Fruit fly (Drosophila melanogaster) whole organism, embryonic: ENCODE data around the gene CG2129.

Source experiments
- Bgb ChIP-seq: fragments of 200-800 bp; sonication (Bioruptor generic); IDR thresholded peaks from 2 replicates; pipeline ENCODE4 v1.3.6; 2022; ENCODE audit warnings: missing biosample characterization, missing genetic modification characterization; ENCODE audit not compliant: partially characterized antibody
- C15 ChIP-seq: fragments of 200-800 bp; sonication (Bioruptor generic); IDR thresholded peaks from 3 replicates; pipeline ENCODE4 v1.3.6; 2022; ENCODE audit warnings: missing biosample characterization, missing genetic modification characterization
- CG11398 ChIP-seq: fragments of 200-800 bp; sonication (Bioruptor generic); optimal IDR thresholded peaks from 2 replicates; lab custom pipeline; 2016; ENCODE audit warnings: missing biosample characterization, missing genetic modification characterization
- CG11504 ChIP-seq: fragments of 200-800 bp; sonication (Bioruptor generic); optimal IDR thresholded peaks from 3 replicates; lab custom pipeline; 2019; ENCODE audit warnings: missing biosample characterization, mild to moderate bottlenecking, missing genetic modification characterization, moderate library complexity
- CG12659 ChIP-seq: fragments of 200-800 bp; sonication (Bioruptor generic); optimal IDR thresholded peaks from 3 replicates; lab custom pipeline; 2017; ENCODE audit warnings: mild to moderate bottlenecking, missing biosample characterization, missing genetic modification reagents, missing genetic modification characterization
- CG15269 ChIP-seq: fragments of 200-800 bp; sonication (Bioruptor generic); optimal IDR thresholded peaks from 2 replicates; lab custom pipeline; 2018; ENCODE audit warnings: missing biosample characterization, mild to moderate bottlenecking, missing genetic modification characterization, moderate library complexity
- CG15601 ChIP-seq: fragments of 200-800 bp; sonication (Bioruptor generic); optimal IDR thresholded peaks from 3 replicates; lab custom pipeline; 2019; ENCODE audit warnings: missing biosample characterization, mild to moderate bottlenecking, missing genetic modification characterization, moderate library complexity
- CG1792 ChIP-seq: fragments of 200-800 bp; sonication (Bioruptor generic); optimal IDR thresholded peaks from 2 replicates; lab custom pipeline; 2016; ENCODE audit warnings: missing biosample characterization, missing genetic modification characterization
- CG31441 ChIP-seq: fragments of 200-800 bp; sonication (Bioruptor generic); IDR thresholded peaks from 2 replicates; pipeline ENCODE4 v1.3.6; 2022; ENCODE audit warnings: missing biosample characterization, missing genetic modification characterization
- CG32767 ChIP-seq: fragments of 200-800 bp; sonication (Bioruptor generic); IDR thresholded peaks from 2 replicates; pipeline ENCODE4 v1.3.6; 2022; ENCODE audit warnings: missing biosample characterization, missing genetic modification characterization
- CG32772 ChIP-seq: fragments of 200-800 bp; sonication (Bioruptor generic); IDR thresholded peaks from 2 replicates; pipeline ENCODE4 v1.3.6; 2022; ENCODE audit warnings: missing biosample characterization, missing genetic modification characterization
- CG34224 ChIP-seq: fragments of 200-800 bp; sonication (Bioruptor generic); IDR thresholded peaks from 3 replicates; pipeline ENCODE4 v1.3.6; 2022; ENCODE audit warnings: missing biosample characterization, missing genetic modification characterization; ENCODE audit not compliant: partially characterized antibody
- CG34422 ChIP-seq: fragments of 200-800 bp; sonication (Bioruptor generic); IDR thresholded peaks from 3 replicates; pipeline ENCODE4 v1.3.6; 2022; ENCODE audit warnings: missing biosample characterization, missing genetic modification characterization
- CG42726 ChIP-seq: fragments of 200-800 bp; sonication (Bioruptor generic); IDR thresholded peaks from 2 replicates; pipeline ENCODE4 v1.3.6; 2022; ENCODE audit warnings: missing biosample characterization, missing genetic modification characterization; ENCODE audit not compliant: partially characterized antibody
- CG7745 ChIP-seq: fragments of 200-800 bp; sonication (Bioruptor generic); optimal IDR thresholded peaks from 2 replicates; lab custom pipeline; 2018; ENCODE audit warnings: missing biosample characterization, mild to moderate bottlenecking, missing genetic modification characterization, moderate library complexity
- CG9727 ChIP-seq: fragments of 200-800 bp; sonication (Bioruptor generic); optimal IDR thresholded peaks from 3 replicates; lab custom pipeline; 2017; ENCODE audit warnings: missing biosample characterization, mild to moderate bottlenecking, missing genetic modification characterization
- CTCF ChIP-seq: fragments of 200-800 bp; sonication (Bioruptor generic); optimal IDR thresholded peaks from 2 replicates; lab custom pipeline; 2017; ENCODE audit warnings: missing biosample characterization, mild to moderate bottlenecking, missing genetic modification characterization, moderate library complexity
- CkIIα-i1 ChIP-seq: fragments of 200-800 bp; sonication (Bioruptor generic); IDR thresholded peaks from 2 replicates; pipeline ENCODE4 v1.3.6; 2022; ENCODE audit warnings: missing biosample characterization, missing genetic modification characterization
- Deaf1 ChIP-seq: fragments of 200-800 bp; optimal IDR thresholded peaks from 3 replicates; lab custom pipeline; 2019; ENCODE audit warnings: missing biosample characterization, mild to moderate bottlenecking, missing genetic modification characterization, moderate library complexity
- Dfd ChIP-seq, 2 experiments: fragments of >200 bp; optimal IDR thresholded peaks; 2 replicates each; lab custom pipeline; 2017; ENCODE audit warnings: missing biosample characterization in 2 of 2, missing genetic modification characterization in 2 of 2
- H2.0 ChIP-seq: fragments of 200-800 bp; sonication (Bioruptor generic); IDR thresholded peaks from 2 replicates; pipeline ENCODE4 v1.3.6; 2022; ENCODE audit warnings: missing biosample characterization, missing genetic modification characterization
- HLH54F ChIP-seq: fragments of 200-800 bp; sonication (Bioruptor generic); optimal IDR thresholded peaks from 3 replicates; lab custom pipeline; 2016; ENCODE audit warnings: missing biosample characterization, missing genetic modification characterization
- Kr ChIP-seq: fragments of 200-800 bp; sonication (Bioruptor generic); optimal IDR thresholded peaks from 2 replicates; lab custom pipeline; 2017; ENCODE audit warnings: missing biosample characterization, mild to moderate bottlenecking, missing genetic modification characterization
- Mrtf ChIP-seq: fragments of 200-800 bp; sonication (Bioruptor generic); IDR thresholded peaks from 3 replicates; pipeline ENCODE4 v1.3.6; 2022; ENCODE audit warnings: missing biosample characterization, missing genetic modification characterization
- Pdp1 ChIP-seq, 2 experiments: fragments of 200-800 bp; sonication (Bioruptor generic); optimal IDR thresholded peaks; 3 replicates each; lab custom pipeline; 2016; ENCODE audit warnings: missing biosample characterization in 2 of 2, missing genetic modification characterization in 2 of 2, mild to moderate bottlenecking in 1 of 2, moderate library complexity in 1 of 2
- Side ChIP-seq: fragments of 200-800 bp; sonication (Bioruptor generic); optimal IDR thresholded peaks from 2 replicates; lab custom pipeline; 2016; ENCODE audit warnings: missing biosample characterization, missing genetic modification characterization
- Spps ChIP-seq: fragments of 200-800 bp; sonication (Bioruptor generic); optimal IDR thresholded peaks from 2 replicates; lab custom pipeline; 2018; ENCODE audit warnings: missing biosample characterization, mild to moderate bottlenecking, missing genetic modification characterization
- Sry-δ ChIP-seq: fragments of 200-800 bp; sonication (Bioruptor generic); optimal IDR thresholded peaks from 2 replicates; lab custom pipeline; 2016; ENCODE audit warnings: missing biosample characterization, missing genetic modification characterization
- ato ChIP-seq: fragments of 200-800 bp; sonication (Bioruptor generic); IDR thresholded peaks from 2 replicates; pipeline ENCODE4 v1.3.6; 2022; ENCODE audit warnings: missing biosample characterization, missing genetic modification characterization; ENCODE audit not compliant: partially characterized antibody
- bcd ChIP-seq: fragments of 200-800 bp; sonication (Bioruptor generic); optimal IDR thresholded peaks from 2 replicates; lab custom pipeline; 2017; ENCODE audit warnings: missing biosample characterization, mild to moderate bottlenecking, missing genetic modification characterization
- corto ChIP-seq: fragments of 200-800 bp; sonication (Bioruptor generic); optimal IDR thresholded peaks from 2 replicates; lab custom pipeline; 2016; ENCODE audit warnings: missing biosample characterization, mild to moderate bottlenecking, missing genetic modification characterization, moderate library complexity
- crol ChIP-seq: fragments of 200-800 bp; sonication (Bioruptor generic); IDR thresholded peaks from 2 replicates; pipeline ENCODE4 v1.3.6; 2022; ENCODE audit warnings: missing biosample characterization, missing genetic modification characterization
- disco-r ChIP-seq: fragments of 200-800 bp; sonication (Bioruptor generic); optimal IDR thresholded peaks from 2 replicates; lab custom pipeline; 2016; ENCODE audit warnings: missing biosample characterization, missing genetic modification characterization
- eve ChIP-seq, 2 experiments: fragments of >200 bp; optimal IDR thresholded peaks; 2 replicates each; lab custom pipeline; 2017; ENCODE audit warnings: missing biosample characterization in 2 of 2, missing genetic modification characterization in 2 of 2
- gce ChIP-seq: fragments of 200-800 bp; sonication (Bioruptor generic); IDR thresholded peaks from 3 replicates; pipeline ENCODE4 v1.3.6; 2022; ENCODE audit warnings: missing biosample characterization, missing genetic modification characterization
- gsb-n ChIP-seq: fragments of 200-800 bp; sonication (Bioruptor generic); optimal IDR thresholded peaks from 3 replicates; lab custom pipeline; 2018; ENCODE audit warnings: missing biosample characterization, mild to moderate bottlenecking, missing genetic modification characterization
- hbn ChIP-seq: fragments of 200-800 bp; sonication (Bioruptor generic); IDR thresholded peaks from 2 replicates; pipeline ENCODE4 v1.3.6; 2022; ENCODE audit warnings: missing biosample characterization, missing genetic modification characterization; ENCODE audit not compliant: partially characterized antibody
- hkb ChIP-seq, 2 experiments: fragments of 200-800 bp in 1 of 2; fragments of >200 bp in 1 of 2; sonication (Bioruptor generic) in 1 of 2; IDR thresholded peaks in 1 of 2; optimal IDR thresholded peaks in 1 of 2; 2 replicates each; pipeline versions ENCODE4 v1.3.6 to Lab custom; 2017 to 2022; ENCODE audit warnings: missing biosample characterization in 1 of 2, missing genetic modification characterization in 1 of 2
- jigr1 ChIP-seq: fragments of 200-800 bp; sonication (Bioruptor generic); IDR thresholded peaks from 3 replicates; pipeline ENCODE4 v1.3.6; 2022; ENCODE audit warnings: missing biosample characterization, missing genetic modification characterization
- kni ChIP-seq: fragments of 200-800 bp; sonication (Bioruptor generic); optimal IDR thresholded peaks from 3 replicates; lab custom pipeline; 2017; ENCODE audit warnings: mild to moderate bottlenecking, missing biosample characterization, missing genetic modification reagents, missing genetic modification characterization
- lab ChIP-seq: fragments of 200-800 bp; sonication (Bioruptor generic); optimal IDR thresholded peaks from 3 replicates; lab custom pipeline; 2017; ENCODE audit warnings: missing biosample characterization, missing genetic modification characterization, mild to moderate bottlenecking, moderate library complexity, missing genetic modification reagents
- sd ChIP-seq: fragments of 200-800 bp; sonication (Bioruptor generic); optimal IDR thresholded peaks from 3 replicates; lab custom pipeline; 2018; ENCODE audit warnings: missing biosample characterization, mild to moderate bottlenecking, missing genetic modification characterization, moderate library complexity
- stc ChIP-seq: fragments of 200-800 bp; sonication (Bioruptor generic); IDR thresholded peaks from 2 replicates; pipeline ENCODE4 v1.3.6; 2022; ENCODE audit warnings: missing biosample characterization, missing genetic modification characterization
- tgo ChIP-seq: fragments of 200-800 bp; sonication (Bioruptor generic); IDR thresholded peaks from 3 replicates; pipeline ENCODE4 v1.3.6; 2022; ENCODE audit warnings: missing biosample characterization, missing genetic modification characterization
- tll ChIP-seq, 2 experiments: fragments of 200-800 bp in 1 of 2; fragments of >200 bp in 1 of 2; sonication (Bioruptor generic) in 1 of 2; optimal IDR thresholded peaks; 2 replicates each; lab custom pipeline; 2017 to 2019; ENCODE audit warnings: missing biosample characterization in 2 of 2, missing genetic modification characterization in 2 of 2, mild to moderate bottlenecking in 1 of 2, moderate library complexity in 1 of 2
- tna ChIP-seq: fragments of 200-800 bp; sonication (Bioruptor generic); IDR thresholded peaks from 2 replicates; pipeline ENCODE4 v1.3.6; 2022; ENCODE audit warnings: missing biosample characterization, missing genetic modification characterization; ENCODE audit not compliant: partially characterized antibody
- usp ChIP-seq: fragments of >200 bp; optimal IDR thresholded peaks from 2 replicates; lab custom pipeline; 2017; ENCODE audit warnings: missing biosample characterization, missing genetic modification characterization
- zfh2 ChIP-seq: fragments of 200-800 bp; sonication (Bioruptor generic); optimal IDR thresholded peaks from 2 replicates; lab custom pipeline; 2016; ENCODE audit warnings: missing biosample characterization, missing genetic modification characterization

The CG2129 gene

DNA sequence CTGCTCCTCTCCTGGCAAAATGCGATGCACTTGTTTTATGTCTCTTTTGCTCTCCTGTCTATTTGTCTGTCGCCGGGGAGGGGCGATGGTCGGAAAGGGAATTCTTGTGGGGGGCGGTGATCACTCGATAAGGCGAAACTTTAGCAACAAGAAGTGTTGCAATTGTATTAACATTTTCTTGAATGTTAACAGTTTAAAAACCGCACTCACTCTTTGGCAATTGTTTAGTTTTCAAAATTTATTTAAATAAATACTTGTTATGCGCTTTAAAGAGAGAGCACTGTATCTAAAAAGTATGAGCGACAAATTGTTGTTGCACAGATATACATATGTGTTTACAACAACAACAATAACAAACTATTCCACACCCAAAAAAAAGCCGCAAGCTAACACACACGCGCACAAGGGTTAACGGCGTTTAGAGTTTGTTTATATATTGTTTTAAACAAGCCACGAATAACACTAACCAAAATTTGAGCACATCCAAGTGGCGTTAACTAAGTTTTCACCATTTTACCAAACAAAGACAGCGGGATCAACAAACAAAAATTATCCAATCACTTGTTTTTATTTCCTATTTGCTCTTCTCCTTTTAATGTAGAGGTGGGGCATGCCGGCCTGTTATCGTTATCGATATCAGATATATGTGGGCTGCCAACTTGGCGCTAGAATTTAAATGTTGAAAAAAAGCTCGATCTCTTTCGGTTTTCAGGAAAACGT lies 44.0 kb upstream of the CG2129 start, which contains the start of gene CG2258 (continued):
- no peak for TF ChIP-seq Dfd (GFP tag; optimal IDR thresholded peaks at IDR 0.05; lab: Kevin White, UChicago)
- TF ChIP-seq CG1792 (GFP tag; lab: Kevin White, UChicago), result peak; percentile 62
- TF ChIP-seq H2.0 (GFP tag; lab: Robert Waterston, UW), result peak; percentile 78
- TF ChIP-seq HLH54F, result peak; percentile 60
- TF ChIP-seq hkb (optimal IDR thresholded peaks at IDR 0.05; lab: Kevin White, UChicago), result no peak
- peak; percentile 93 for TF ChIP-seq hkb (GFP tag; IDR thresholded peaks at IDR 0.05; lab: Robert Waterston, UW)
- TF ChIP-seq disco-r (GFP tag; lab: Kevin White, UChicago), result peak; percentile 56
- TF ChIP-seq CG15601 (tag; lab: Kevin White, UChicago), result peak; percentile 77
- peak; percentile 74 for TF ChIP-seq bcd (GFP tag; lab: Kevin White, UChicago)
- peak; percentile 89 for TF ChIP-seq CG31441 (GFP tag; lab: Robert Waterston, UW)
- TF ChIP-seq CG12659 (GFP tag; lab: Kevin White, UChicago), result peak; percentile 85
- peak; percentile 66; the same call in 1 of the 3 replicates for TF ChIP-seq C15 (GFP tag; lab: Robert Waterston, UW)
- no peak for TF ChIP-seq Kr (GFP tag; lab: Kevin White, UChicago)
- TF ChIP-seq Pdp1 (GFP tag; optimal IDR thresholded peaks at IDR 0.05; lab: Kevin White, UChicago), result peak; percentile 33 to 35
- TF ChIP-seq usp (GFP tag; lab: Kevin White, UChicago), result no peak
- peak; percentile 69 for TF ChIP-seq Spps (tag; lab: Kevin White, UChicago)
- TF ChIP-seq CG34224 (GFP tag; lab: Robert Waterston, UW), result no peak; the same call in 2 of the 3 replicates
- peak; percentile 66 for TF ChIP-seq CG11398 (GFP tag; lab: Kevin White, UChicago)
- TF ChIP-seq sd (tag; lab: Kevin White, UChicago), result peak; percentile 59
- no peak for TF ChIP-seq ato
- TF ChIP-seq crol (GFP tag; lab: Robert Waterston, UW), result peak; percentile 53
- TF ChIP-seq CkIIα-i1 (GFP tag; lab: Robert Waterston, UW), result peak; percentile 22; the same call in 1 of the 2 replicates
- TF ChIP-seq stc (GFP tag; lab: Robert Waterston, UW), result peak; percentile 84
- TF ChIP-seq Bgb (GFP tag; lab: Robert Waterston, UW), result no peak; the same call in 1 of the 2 replicates
- TF ChIP-seq CG11504, result peak; percentile 77
- peak; percentile 76 for TF ChIP-seq gsb-n (tag; lab: Kevin White, UChicago)
- TF ChIP-seq eve (GFP tag; optimal IDR thresholded peaks at IDR 0.05; lab: Kevin White, UChicago), result no peak
- no peak for TF ChIP-seq tll (GFP tag; optimal IDR thresholded peaks at IDR 0.05; lab: Kevin White, UChicago)
- TF ChIP-seq CG32772, result peak; percentile 89
- peak; percentile 81 for TF ChIP-seq tgo (GFP tag; lab: Robert Waterston, UW)
- peak; percentile 80 for TF ChIP-seq Mrtf (GFP tag; lab: Robert Waterston, UW)
- no peak for TF ChIP-seq kni
- TF ChIP-seq CG7745 (tag; lab: Kevin White, UChicago), result no peak
- TF ChIP-seq hbn, result no peak
- TF ChIP-seq Sry-δ (GFP tag; lab: Kevin White, UChicago), result peak; percentile 82
- peak; percentile 76 for TF ChIP-seq CG32767 (GFP tag; lab: Robert Waterston, UW)
- TF ChIP-seq jigr1 (GFP tag; lab: Robert Waterston, UW), result peak; percentile 82
- TF ChIP-seq lab (GFP tag; lab: Kevin White, UChicago), result peak; percentile 91
- peak; percentile 47 for TF ChIP-seq zfh2
- peak; percentile 91 for TF ChIP-seq CG15269 (tag; lab: Kevin White, UChicago)
- 0 out of 2 replicates have a peak, but pooled peaks have one; percentile 16 for TF ChIP-seq tna (GFP tag; lab: Robert Waterston, UW)
- no peak for TF ChIP-seq CG42726
- peak; percentile 89 for TF ChIP-seq CG34422 (GFP tag; lab: Robert Waterston, UW)
- no peak for TF ChIP-seq Side (GFP tag; lab: Kevin White, UChicago)
- peak; percentile 60 for TF ChIP-seq Deaf1 (tag; lab: Kevin White, UChicago)
- TF ChIP-seq gce (GFP tag; lab: Robert Waterston, UW), result peak; percentile 79
- TF ChIP-seq CG9727 (GFP tag; lab: Kevin White, UChicago), result peak; percentile 67
- TF ChIP-seq CTCF (GFP tag; lab: Kevin White, UChicago), result peak; percentile 7
- no peak for TF ChIP-seq corto
